Fruit fly (Drosophila melanogaster) whole organism, embryonic: Measurements from ENCODE around the gene APC4.

Experiments
- Asciz ChIP-seq: fragments of 200-800 bp; sonication (Bioruptor generic); optimal IDR thresholded peaks from 2 replicates; lab custom pipeline; 2017; ENCODE audit warnings: missing biosample characterization, mild to moderate bottlenecking, missing genetic modification characterization, missing genetic modification reagents
- Bgb ChIP-seq: fragments of 200-800 bp; sonication (Bioruptor generic); IDR thresholded peaks from 2 replicates; pipeline ENCODE4 v1.3.6; 2022; ENCODE audit warnings: missing biosample characterization, missing genetic modification characterization; ENCODE audit not compliant: partially characterized antibody
- CG11560 ChIP-seq: fragments of 200-800 bp; sonication (Bioruptor generic); IDR thresholded peaks from 3 replicates; pipeline ENCODE4 v1.3.6; 2022; ENCODE audit warnings: missing biosample characterization, missing genetic modification characterization
- CG1233 ChIP-seq: fragments of 200-800 bp; sonication (Bioruptor generic); optimal IDR thresholded peaks from 4 replicates; lab custom pipeline; 2018; ENCODE audit warnings: missing biosample characterization, mild to moderate bottlenecking, missing genetic modification characterization
- CG12659 ChIP-seq: fragments of 200-800 bp; sonication (Bioruptor generic); optimal IDR thresholded peaks from 3 replicates; lab custom pipeline; 2017; ENCODE audit warnings: mild to moderate bottlenecking, missing biosample characterization, missing genetic modification reagents, missing genetic modification characterization
- CG13424 ChIP-seq: fragments of 200-800 bp; sonication (Bioruptor generic); optimal IDR thresholded peaks from 2 replicates; lab custom pipeline; 2019; ENCODE audit warnings: missing biosample characterization, mild to moderate bottlenecking, missing genetic modification characterization, moderate library complexity
- CG13775 ChIP-seq: fragments of 200-800 bp; sonication (Bioruptor generic); optimal IDR thresholded peaks from 3 replicates; lab custom pipeline; 2017; ENCODE audit warnings: missing biosample characterization, mild to moderate bottlenecking, missing genetic modification characterization
- CG14014 ChIP-seq: fragments of 200-800 bp; sonication (Bioruptor generic); IDR thresholded peaks from 2 replicates; pipeline ENCODE4 v1.3.6; 2022; ENCODE audit warnings: missing biosample characterization, missing genetic modification characterization
- CG1603 ChIP-seq: fragments of 200-800 bp; sonication (Bioruptor generic); optimal IDR thresholded peaks from 2 replicates; lab custom pipeline; 2019; ENCODE audit warnings: missing biosample characterization, mild to moderate bottlenecking, missing genetic modification characterization, moderate library complexity
- CG16813 ChIP-seq: fragments of 200-800 bp; sonication (Bioruptor generic); IDR thresholded peaks from 3 replicates; pipeline ENCODE4 v1.3.6; 2022; ENCODE audit warnings: missing biosample characterization, missing genetic modification characterization; ENCODE audit not compliant: partially characterized antibody
- CG2129 ChIP-seq: fragments of 200-800 bp; sonication (Bioruptor generic); IDR thresholded peaks from 2 replicates; pipeline ENCODE4 v1.3.6; 2022; ENCODE audit warnings: missing biosample characterization, missing genetic modification characterization; ENCODE audit not compliant: partially characterized antibody
- CG2712 ChIP-seq: fragments of 200-800 bp; optimal IDR thresholded peaks from 3 replicates; lab custom pipeline; 2019; ENCODE audit warnings: missing biosample characterization, mild to moderate bottlenecking, missing genetic modification characterization, moderate library complexity
- CG30403 ChIP-seq: fragments of 200-800 bp; sonication (Bioruptor generic); optimal IDR thresholded peaks from 3 replicates; lab custom pipeline; 2016; ENCODE audit warnings: missing biosample characterization, missing genetic modification characterization
- CG32767 ChIP-seq: fragments of 200-800 bp; sonication (Bioruptor generic); IDR thresholded peaks from 2 replicates; pipeline ENCODE4 v1.3.6; 2022; ENCODE audit warnings: missing biosample characterization, missing genetic modification characterization
- CG34422 ChIP-seq: fragments of 200-800 bp; sonication (Bioruptor generic); IDR thresholded peaks from 3 replicates; pipeline ENCODE4 v1.3.6; 2022; ENCODE audit warnings: missing biosample characterization, missing genetic modification characterization
- CG3995 ChIP-seq: fragments of 200-800 bp; sonication (Bioruptor generic); optimal IDR thresholded peaks from 3 replicates; lab custom pipeline; 2016; ENCODE audit warnings: missing biosample characterization, missing genetic modification characterization
- CG4424 ChIP-seq: fragments of 200-800 bp; sonication (Bioruptor generic); optimal IDR thresholded peaks from 3 replicates; lab custom pipeline; 2016; ENCODE audit warnings: missing biosample characterization, missing genetic modification characterization
- CG6689 ChIP-seq: fragments of 200-800 bp; sonication (Bioruptor generic); IDR thresholded peaks from 2 replicates; pipeline ENCODE4 v1.3.6; 2022; ENCODE audit warnings: missing biosample characterization, missing genetic modification characterization
- CG9932 ChIP-seq: fragments of 200-800 bp; sonication (Bioruptor generic); IDR thresholded peaks from 2 replicates; pipeline ENCODE4 v1.3.6; 2022; ENCODE audit warnings: missing biosample characterization, missing genetic modification characterization
- CkIIα-i1 ChIP-seq: fragments of 200-800 bp; sonication (Bioruptor generic); IDR thresholded peaks from 2 replicates; pipeline ENCODE4 v1.3.6; 2022; ENCODE audit warnings: missing biosample characterization, missing genetic modification characterization
- CrebB ChIP-seq: fragments of 200-800 bp; sonication (Bioruptor generic); optimal IDR thresholded peaks from 3 replicates; lab custom pipeline; 2018; ENCODE audit warnings: missing biosample characterization, mild to moderate bottlenecking, missing genetic modification characterization
- Doc3 ChIP-seq: fragments of 200-800 bp; sonication (Bioruptor generic); IDR thresholded peaks from 3 replicates; pipeline ENCODE4 v1.3.6; 2022; ENCODE audit warnings: missing biosample characterization, missing genetic modification characterization; ENCODE audit not compliant: partially characterized antibody
- Dref ChIP-seq: fragments of 200-800 bp; sonication (Bioruptor generic); IDR thresholded peaks from 2 replicates; pipeline ENCODE4 v1.3.6; 2022; ENCODE audit warnings: missing biosample characterization, missing genetic modification characterization
- E2f2 ChIP-seq: fragments of 200-800 bp; sonication (Bioruptor generic); IDR thresholded peaks from 2 replicates; pipeline ENCODE4 v1.3.6; 2022; ENCODE audit warnings: missing biosample characterization, missing genetic modification characterization
- Elba2 ChIP-seq: fragments of 200-800 bp; sonication (Bioruptor generic); optimal IDR thresholded peaks from 3 replicates; lab custom pipeline; 2016; ENCODE audit warnings: missing biosample characterization, missing genetic modification characterization
- Ets65A ChIP-seq: fragments of 200-800 bp; sonication (Bioruptor generic); peaks from one replicate; lab custom pipeline; 2016; ENCODE audit warnings: missing biosample characterization, missing genetic modification characterization
- Fer2 ChIP-seq: fragments of 200-800 bp; sonication (Bioruptor generic); optimal IDR thresholded peaks from 2 replicates; lab custom pipeline; 2018; ENCODE audit warnings: missing biosample characterization, mild to moderate bottlenecking, missing genetic modification characterization, moderate library complexity
- H2.0 ChIP-seq: fragments of 200-800 bp; sonication (Bioruptor generic); IDR thresholded peaks from 2 replicates; pipeline ENCODE4 v1.3.6; 2022; ENCODE audit warnings: missing biosample characterization, missing genetic modification characterization
- Hr3 ChIP-seq: fragments of 200-800 bp; sonication (Bioruptor generic); optimal IDR thresholded peaks from 3 replicates; lab custom pipeline; 2016; ENCODE audit warnings: missing biosample characterization, missing genetic modification characterization
- Hr78 ChIP-seq, 2 experiments: fragments of 200-800 bp in 1 of 2; fragments of >200 bp in 1 of 2; sonication (Bioruptor generic) in 1 of 2; optimal IDR thresholded peaks; 2 replicates each; lab custom pipeline; 2017 to 2019; ENCODE audit warnings: missing biosample characterization in 2 of 2, missing genetic modification characterization in 2 of 2, mild to moderate bottlenecking in 1 of 2, moderate library complexity in 1 of 2
- MESR4 ChIP-seq: fragments of 200-800 bp; sonication (Bioruptor generic); optimal IDR thresholded peaks from 2 replicates; lab custom pipeline; 2018; ENCODE audit warnings: missing biosample characterization, mild to moderate bottlenecking, missing genetic modification characterization, moderate library complexity
- Nf-YB ChIP-seq: fragments of 200-800 bp; sonication (Bioruptor generic); optimal IDR thresholded peaks from 3 replicates; lab custom pipeline; 2019; ENCODE audit warnings: missing biosample characterization, mild to moderate bottlenecking, missing genetic modification characterization, moderate library complexity
- amos ChIP-seq: fragments of 200-800 bp; sonication (Bioruptor generic); IDR thresholded peaks from 2 replicates; pipeline ENCODE4 v1.3.6; 2022; ENCODE audit warnings: missing biosample characterization, missing genetic modification characterization; ENCODE audit not compliant: partially characterized antibody
- bbx ChIP-seq: fragments of 200-800 bp; sonication (Bioruptor generic); IDR thresholded peaks from 2 replicates; pipeline ENCODE4 v1.3.6; 2022; ENCODE audit warnings: missing biosample characterization, missing genetic modification characterization; ENCODE audit not compliant: partially characterized antibody
- disco-r ChIP-seq: fragments of 200-800 bp; sonication (Bioruptor generic); optimal IDR thresholded peaks from 2 replicates; lab custom pipeline; 2016; ENCODE audit warnings: missing biosample characterization, missing genetic modification characterization
- exex ChIP-seq: fragments of 200-800 bp; sonication (Bioruptor generic); optimal IDR thresholded peaks from 4 replicates; lab custom pipeline; 2018; ENCODE audit warnings: missing biosample characterization, mild to moderate bottlenecking, missing genetic modification characterization, moderate library complexity
- mam ChIP-seq: fragments of 200-800 bp; sonication (Bioruptor generic); optimal IDR thresholded peaks from 3 replicates; lab custom pipeline; 2016; ENCODE audit warnings: missing biosample characterization, missing genetic modification characterization
- mld ChIP-seq: fragments of 200-800 bp; sonication (Bioruptor generic); IDR thresholded peaks from 3 replicates; pipeline ENCODE4 v1.3.6; 2022; ENCODE audit warnings: missing biosample characterization, missing genetic modification characterization; ENCODE audit not compliant: partially characterized antibody
- nerfin-2 ChIP-seq: fragments of 200-800 bp; sonication (Bioruptor generic); IDR thresholded peaks from 2 replicates; pipeline ENCODE4 v1.3.6; 2022; ENCODE audit warnings: missing biosample characterization, missing genetic modification characterization; ENCODE audit not compliant: partially characterized antibody
- pan ChIP-seq, 4 experiments: fragments of >200 bp in 3 of 4; fragments of 200-800 bp in 1 of 4; sonication (Bioruptor generic) in 1 of 4; optimal IDR thresholded peaks in 3 of 4; IDR thresholded peaks in 1 of 4; 2 replicates each; pipeline versions ENCODE4 v1.3.6 to Lab custom; 2017 to 2022; ENCODE audit warnings: missing biosample characterization in 2 of 4, missing genetic modification characterization in 2 of 4, mixed read lengths in 1 of 4
- peb ChIP-seq: fragments of 200-800 bp; sonication (Bioruptor generic); IDR thresholded peaks from 2 replicates; pipeline ENCODE4 v1.3.6; 2022; ENCODE audit warnings: missing biosample characterization, missing genetic modification characterization
- pho ChIP-seq: fragments of 200-800 bp; sonication (Bioruptor generic); optimal IDR thresholded peaks from 2 replicates; lab custom pipeline; 2016; ENCODE audit warnings: missing biosample characterization, missing genetic modification characterization
- phol ChIP-seq: fragments of 200-800 bp; sonication (Bioruptor generic); optimal IDR thresholded peaks from 3 replicates; lab custom pipeline; 2018; ENCODE audit warnings: missing biosample characterization, mild to moderate bottlenecking, missing genetic modification characterization, moderate library complexity
- prd ChIP-seq, 3 experiments: fragments of >200 bp in 2 of 3; fragments of 200-800 bp in 1 of 3; sonication (Bioruptor generic) in 1 of 3; optimal IDR thresholded peaks in 2 of 3; IDR thresholded peaks in 1 of 3; 2 replicates in 2 of 3; 3 replicates in 1 of 3; pipeline versions ENCODE4 v1.3.6 to Lab custom; 2017 to 2022; ENCODE audit warnings: missing biosample characterization in 1 of 3, missing genetic modification characterization in 1 of 3
- sob ChIP-seq: fragments of 200-800 bp; sonication (Bioruptor generic); IDR thresholded peaks from 2 replicates; pipeline ENCODE4 v1.3.6; 2022; ENCODE audit warnings: missing biosample characterization, missing genetic modification characterization
- vnd ChIP-seq: fragments of 200-800 bp; sonication (Bioruptor generic); IDR thresholded peaks from 3 replicates; pipeline ENCODE4 v1.3.6; 2022; ENCODE audit warnings: missing biosample characterization, missing genetic modification characterization; ENCODE audit not compliant: partially characterized antibody
- vvl ChIP-seq: fragments of 200-800 bp; sonication (Bioruptor generic); IDR thresholded peaks from 2 replicates; pipeline ENCODE4 v1.3.6; 2022; ENCODE audit warnings: missing biosample characterization, missing genetic modification characterization
- yki ChIP-seq: fragments of >200 bp; optimal IDR thresholded peaks from 3 replicates; lab custom pipeline; 2018

Gene APC4

dm6 chrX:9106775-9107283, 24.1 kb downstream of the APC4 start, which contains the start of gene Arfrp1 (continued):
- TF ChIP-seq CkIIα-i1 (no peak), CG13424 (tag; lab: Kevin White, UChicago) (peak; percentile 32), Dref (GFP tag; lab: Robert Waterston, UW) (peak; percentile 43), MESR4 (peak; percentile 71), yki (lab: Kevin White, UChicago) (no peak), E2f2 (GFP tag; lab: Robert Waterston, UW) (no peak), CG1233 (GFP tag; lab: Kevin White, UChicago) (no peak), CG16813 (GFP tag; lab: Robert Waterston, UW) (peak; percentile 81), Ets65A (GFP tag; lab: Kevin White, UChicago) (peak; percentile 89), CG12659 (peak; percentile 17), exex (tag; lab: Kevin White, UChicago) (peak; percentile 32), CG9932 (GFP tag; lab: Robert Waterston, UW) (peak; percentile 59), CG13775 (GFP tag; lab: Kevin White, UChicago) (peak; percentile 6), mld (0 out of 3 replicates have a peak, but pooled peaks have one; percentile 50), Hr78 (GFP tag; optimal IDR thresholded peaks at IDR 0.05; lab: Kevin White, UChicago) (no peak), disco-r (GFP tag; lab: Kevin White, UChicago) (peak; percentile 11), CG34422 (GFP tag; lab: Robert Waterston, UW) (0 out of 3 replicates have a peak, but pooled peaks have one; percentile 11), CG1603 (tag; lab: Kevin White, UChicago) (peak; percentile 12), CG32767 (GFP tag; lab: Robert Waterston, UW) (no peak), Bgb (GFP tag; lab: Robert Waterston, UW) (peak; percentile 80), CG2712 (tag; lab: Kevin White, UChicago) (peak; percentile 25), pan (optimal IDR thresholded peaks at IDR 0.05; lab: Kevin White, UChicago) (no peak), pan (GFP tag; optimal IDR thresholded peaks at IDR 0.05 in 1 of 2, IDR thresholded peaks at IDR 0.05 in 1 of 2) (no peak), Doc3 (GFP tag; lab: Robert Waterston, UW) (peak; percentile 69; the same call in 2 of the 3 replicates), CG4424 (GFP tag; lab: Kevin White, UChicago) (peak; percentile 6), peb (GFP tag; lab: Robert Waterston, UW) (no peak), Elba2 (peak; percentile 62), CG6689 (GFP tag; lab: Robert Waterston, UW) (0 out of 2 replicates have a peak, but pooled peaks have one; percentile 10), CG11560 (0 out of 3 replicates have a peak, but pooled peaks have one; percentile 11), prd (optimal IDR thresholded peaks at IDR 0.05; lab: Kevin White, UChicago) (no peak), prd (GFP tag; IDR thresholded peaks at IDR 0.05; lab: Robert Waterston, UW) (peak; percentile 41; the same call in 1 of the 3 replicates), Nf-YB (GFP tag; lab: Kevin White, UChicago) (no peak), mam (GFP tag; lab: Kevin White, UChicago) (peak; percentile 17), H2.0 (GFP tag; lab: Robert Waterston, UW) (0 out of 2 replicates have a peak, but pooled peaks have one; percentile 15), vnd (GFP tag; lab: Robert Waterston, UW) (peak; percentile 71), CG30403 (GFP tag; lab: Kevin White, UChicago) (peak; percentile 51), Fer2 (tag; lab: Kevin White, UChicago) (peak; percentile 6), CG14014 (no peak), phol (peak; percentile 29), Hr3 (GFP tag; lab: Kevin White, UChicago) (peak; percentile 32), bbx (peak; percentile 85), pho (GFP tag; lab: Kevin White, UChicago) (no peak), Asciz (GFP tag; lab: Kevin White, UChicago) (no peak), vvl (peak; percentile 36; the same call in 1 of the 2 replicates), sob (GFP tag; lab: Robert Waterston, UW) (peak; percentile 19; the same call in 1 of the 2 replicates), CG2129 (GFP tag; lab: Robert Waterston, UW) (peak; percentile 53), nerfin-2 (GFP tag; lab: Robert Waterston, UW) (peak; percentile 45; the same call in 1 of the 2 replicates), CG3995 (GFP tag; lab: Kevin White, UChicago) (peak; percentile 53), CrebB (tag; lab: Kevin White, UChicago) (no peak), amos (GFP tag; lab: Robert Waterston, UW) (peak; percentile 90)
